Worm (Caenorhabditis elegans) whole organism, L4/young adult: Measurements from ENCODE around the gene col-120.

Source experiments
- W03F9.2 ChIP-seq: fragments of 150-350 bp; optimal IDR thresholded peaks from 2 replicates; lab custom pipeline; 2014; ENCODE audit warnings: missing biosample characterization, missing genetic modification characterization
- him-1 ChIP-seq: sonication (generic microtip); optimal IDR thresholded peaks from 2 replicates; lab custom pipeline; 2016; ENCODE audit warnings: missing genotype, missing genetic modification reagents, missing genetic modification characterization, missing compliant biosample characterization

ce11 chrIV:9243670-9244069, 17.9 kb downstream of the col-120 start, which contains the start of gene rab-28:
- TF ChIP-seq W03F9.2 (tag; lab: Kevin White, UChicago): no peak
- no peak for TF ChIP-seq him-1 (tag; lab: Kevin White, UChicago)
